Fruit fly (Drosophila melanogaster) whole organism, embryonic: ENCODE data around the gene Setx.

Source experiments
- Atf3 ChIP-seq: fragments of 200-800 bp; sonication (Bioruptor generic); optimal IDR thresholded peaks from 3 replicates; lab custom pipeline; 2016; ENCODE audit warnings: missing biosample characterization, missing genetic modification characterization
- Atf6 ChIP-seq: fragments of 200-800 bp; sonication (Bioruptor generic); IDR thresholded peaks from 2 replicates; pipeline ENCODE4 v1.3.6; 2022; ENCODE audit warnings: missing biosample characterization, missing genetic modification characterization
- B-H2 ChIP-seq: fragments of 200-800 bp; sonication (Bioruptor generic); optimal IDR thresholded peaks from 2 replicates; lab custom pipeline; 2018; ENCODE audit warnings: missing biosample characterization, mild to moderate bottlenecking, missing genetic modification characterization
- Blimp-1 ChIP-seq: fragments of 200-800 bp; sonication (Bioruptor generic); optimal IDR thresholded peaks from 3 replicates; lab custom pipeline; 2018; ENCODE audit warnings: missing biosample characterization, missing genetic modification characterization, mild to moderate bottlenecking, moderate library complexity, missing genetic modification reagents
- CG10147 ChIP-seq: fragments of 200-800 bp; sonication (Bioruptor generic); optimal IDR thresholded peaks from 2 replicates; lab custom pipeline; 2019; ENCODE audit warnings: missing biosample characterization, mild to moderate bottlenecking, missing genetic modification characterization, moderate library complexity
- CG11560 ChIP-seq: fragments of 200-800 bp; sonication (Bioruptor generic); IDR thresholded peaks from 3 replicates; pipeline ENCODE4 v1.3.6; 2022; ENCODE audit warnings: missing biosample characterization, missing genetic modification characterization
- CG12236 ChIP-seq: fragments of 200-800 bp; sonication (Bioruptor generic); optimal IDR thresholded peaks from 2 replicates; lab custom pipeline; 2016; ENCODE audit warnings: missing biosample characterization, missing genetic modification characterization
- CG14710 ChIP-seq: fragments of 200-800 bp; sonication (Bioruptor generic); optimal IDR thresholded peaks from 3 replicates; lab custom pipeline; 2019; ENCODE audit warnings: missing biosample characterization, mild to moderate bottlenecking, missing genetic modification characterization, moderate library complexity
- CG15479 ChIP-seq: fragments of 200-800 bp; sonication (Bioruptor generic); optimal IDR thresholded peaks from 3 replicates; lab custom pipeline; 2019; ENCODE audit warnings: missing biosample characterization, mild to moderate bottlenecking, missing genetic modification characterization, moderate library complexity
- CG17612 ChIP-seq: fragments of 200-800 bp; sonication (Bioruptor generic); IDR thresholded peaks from 2 replicates; pipeline ENCODE4 v1.3.6; 2022; ENCODE audit warnings: missing biosample characterization, missing genetic modification characterization
- CG17802 ChIP-seq: fragments of 200-800 bp; sonication (Bioruptor generic); optimal IDR thresholded peaks from 2 replicates; lab custom pipeline; 2018; ENCODE audit warnings: missing biosample characterization, mild to moderate bottlenecking, missing genetic modification characterization, moderate library complexity
- CG17912 ChIP-seq: fragments of 200-800 bp; sonication (Bioruptor generic); optimal IDR thresholded peaks from 2 replicates; lab custom pipeline; 2018; ENCODE audit warnings: missing biosample characterization, mild to moderate bottlenecking, missing genetic modification characterization
- CG18011 ChIP-seq: fragments of 200-800 bp; sonication (Bioruptor generic); optimal IDR thresholded peaks from 2 replicates; lab custom pipeline; 2017; ENCODE audit warnings: missing biosample characterization, missing genetic modification characterization, mild to moderate bottlenecking, moderate library complexity, missing genotype
- CG31224 ChIP-seq: fragments of 200-800 bp; sonication (Bioruptor generic); IDR thresholded peaks from 2 replicates; pipeline ENCODE4 v1.3.6; 2022; ENCODE audit warnings: missing biosample characterization, missing genetic modification characterization
- CG31441 ChIP-seq: fragments of 200-800 bp; sonication (Bioruptor generic); IDR thresholded peaks from 2 replicates; pipeline ENCODE4 v1.3.6; 2022; ENCODE audit warnings: missing biosample characterization, missing genetic modification characterization
- CG3847 ChIP-seq: fragments of 200-800 bp; sonication (Bioruptor generic); IDR thresholded peaks from 2 replicates; pipeline ENCODE4 v1.3.6; 2022; ENCODE audit warnings: missing biosample characterization, missing genetic modification characterization
- CG42726 ChIP-seq: fragments of 200-800 bp; sonication (Bioruptor generic); IDR thresholded peaks from 2 replicates; pipeline ENCODE4 v1.3.6; 2022; ENCODE audit warnings: missing biosample characterization, missing genetic modification characterization; ENCODE audit not compliant: partially characterized antibody
- CG4820 ChIP-seq: fragments of 200-800 bp; sonication (Bioruptor generic); optimal IDR thresholded peaks from 3 replicates; lab custom pipeline; 2016; ENCODE audit warnings: missing biosample characterization, missing genetic modification characterization
- CG6791 ChIP-seq: fragments of 200-800 bp; sonication (Bioruptor generic); IDR thresholded peaks from 3 replicates; pipeline ENCODE4 v1.3.6; 2022; ENCODE audit warnings: missing biosample characterization, missing genetic modification characterization; ENCODE audit not compliant: partially characterized antibody
- CG6854 ChIP-seq: fragments of 200-800 bp; sonication (Bioruptor generic); optimal IDR thresholded peaks from 3 replicates; lab custom pipeline; 2017; ENCODE audit warnings: missing biosample characterization, mild to moderate bottlenecking, missing genetic modification characterization
- CG8089 ChIP-seq: fragments of 200-800 bp; sonication (Bioruptor generic); optimal IDR thresholded peaks from 3 replicates; lab custom pipeline; 2016; ENCODE audit warnings: missing biosample characterization, missing genetic modification characterization
- CG8765 ChIP-seq: fragments of 200-800 bp; sonication (Bioruptor generic); IDR thresholded peaks from 2 replicates; pipeline ENCODE4 v1.3.6; 2022; ENCODE audit warnings: missing biosample characterization, missing genetic modification characterization
- Chrac-16 ChIP-seq: fragments of 200-800 bp; sonication (Bioruptor generic); optimal IDR thresholded peaks from 3 replicates; lab custom pipeline; 2016; ENCODE audit warnings: missing biosample characterization, missing genetic modification characterization
- CkIIα-i1 ChIP-seq: fragments of 200-800 bp; sonication (Bioruptor generic); IDR thresholded peaks from 2 replicates; pipeline ENCODE4 v1.3.6; 2022; ENCODE audit warnings: missing biosample characterization, missing genetic modification characterization
- Deaf1 ChIP-seq: fragments of 200-800 bp; optimal IDR thresholded peaks from 3 replicates; lab custom pipeline; 2019; ENCODE audit warnings: missing biosample characterization, mild to moderate bottlenecking, missing genetic modification characterization, moderate library complexity
- Fer1 ChIP-seq: fragments of 200-800 bp; sonication (Bioruptor generic); optimal IDR thresholded peaks from 2 replicates; lab custom pipeline; 2017; ENCODE audit warnings: missing biosample characterization, mild to moderate bottlenecking, missing genetic modification characterization
- H2.0 ChIP-seq: fragments of 200-800 bp; sonication (Bioruptor generic); IDR thresholded peaks from 2 replicates; pipeline ENCODE4 v1.3.6; 2022; ENCODE audit warnings: missing biosample characterization, missing genetic modification characterization
- NC2α ChIP-seq: fragments of 200-800 bp; sonication (Bioruptor generic); optimal IDR thresholded peaks from 2 replicates; lab custom pipeline; 2016; ENCODE audit warnings: missing biosample characterization, missing genetic modification characterization
- NK7.1 ChIP-seq: fragments of 200-800 bp; sonication (Bioruptor generic); optimal IDR thresholded peaks from 3 replicates; lab custom pipeline; 2016; ENCODE audit warnings: missing biosample characterization, missing genetic modification characterization
- Side ChIP-seq: fragments of 200-800 bp; sonication (Bioruptor generic); optimal IDR thresholded peaks from 2 replicates; lab custom pipeline; 2016; ENCODE audit warnings: missing biosample characterization, missing genetic modification characterization
- Ssrp ChIP-seq: fragments of 200-800 bp; sonication (Bioruptor generic); optimal IDR thresholded peaks from 2 replicates; lab custom pipeline; 2018; ENCODE audit warnings: missing biosample characterization, mild to moderate bottlenecking, missing genetic modification characterization, moderate library complexity
- bab2 ChIP-seq: fragments of 200-800 bp; sonication (Bioruptor generic); optimal IDR thresholded peaks from 2 replicates; lab custom pipeline; 2016; ENCODE audit warnings: missing biosample characterization, missing genetic modification characterization
- btn ChIP-seq: fragments of 200-800 bp; sonication (Bioruptor generic); optimal IDR thresholded peaks from 2 replicates; lab custom pipeline; 2016; ENCODE audit warnings: missing biosample characterization, missing genetic modification characterization
- disco-r ChIP-seq: fragments of 200-800 bp; sonication (Bioruptor generic); optimal IDR thresholded peaks from 2 replicates; lab custom pipeline; 2016; ENCODE audit warnings: missing biosample characterization, missing genetic modification characterization
- esg ChIP-seq: fragments of 200-800 bp; sonication (Bioruptor generic); conservative IDR thresholded peaks from 2 replicates; pipeline ENCODE4 v1.3.6; 2022; ENCODE audit warnings: missing biosample characterization, missing genetic modification characterization
- gcm2 ChIP-seq: fragments of 200-800 bp; sonication (Bioruptor generic); optimal IDR thresholded peaks from 2 replicates; lab custom pipeline; 2016; ENCODE audit warnings: missing biosample characterization, missing genetic modification characterization
- grau ChIP-seq: fragments of 200-800 bp; optimal IDR thresholded peaks from 3 replicates; lab custom pipeline; 2019; ENCODE audit warnings: missing biosample characterization, mild to moderate bottlenecking, missing genetic modification characterization, moderate library complexity
- hb ChIP-seq: fragments of 200-800 bp; sonication (Bioruptor generic); IDR thresholded peaks from 3 replicates; pipeline ENCODE4 v1.3.6; 2022; ENCODE audit warnings: missing biosample characterization, missing genetic modification characterization; ENCODE audit not compliant: partially characterized antibody
- hkb ChIP-seq, 2 experiments: fragments of 200-800 bp in 1 of 2; fragments of >200 bp in 1 of 2; sonication (Bioruptor generic) in 1 of 2; IDR thresholded peaks in 1 of 2; optimal IDR thresholded peaks in 1 of 2; 2 replicates each; pipeline versions ENCODE4 v1.3.6 to Lab custom; 2017 to 2022; ENCODE audit warnings: missing biosample characterization in 1 of 2, missing genetic modification characterization in 1 of 2
- inv ChIP-seq: fragments of 200-800 bp; sonication (Bioruptor generic); IDR thresholded peaks from 2 replicates; pipeline ENCODE4 v1.3.6; 2022; ENCODE audit warnings: missing biosample characterization, missing genetic modification characterization; ENCODE audit not compliant: partially characterized antibody
- lbe ChIP-seq: fragments of 200-800 bp; sonication (Bioruptor generic); optimal IDR thresholded peaks from 2 replicates; lab custom pipeline; 2016; ENCODE audit warnings: missing biosample characterization, mild to moderate bottlenecking, missing genetic modification characterization
- nerfin-2 ChIP-seq: fragments of 200-800 bp; sonication (Bioruptor generic); IDR thresholded peaks from 2 replicates; pipeline ENCODE4 v1.3.6; 2022; ENCODE audit warnings: missing biosample characterization, missing genetic modification characterization; ENCODE audit not compliant: partially characterized antibody
- schlank ChIP-seq: fragments of 200-800 bp; sonication (Bioruptor generic); optimal IDR thresholded peaks from 2 replicates; lab custom pipeline; 2018; ENCODE audit warnings: missing biosample characterization, mild to moderate bottlenecking, missing genetic modification characterization
- shn ChIP-seq: fragments of 200-800 bp; sonication (Bioruptor generic); optimal IDR thresholded peaks from 3 replicates; lab custom pipeline; 2016; ENCODE audit warnings: missing biosample characterization, missing genetic modification characterization
- so ChIP-seq: fragments of 200-800 bp; sonication (Bioruptor generic); IDR thresholded peaks from 3 replicates; pipeline ENCODE4 v1.3.6; 2022; ENCODE audit warnings: missing biosample characterization, missing genetic modification characterization
- sob ChIP-seq: fragments of 200-800 bp; sonication (Bioruptor generic); IDR thresholded peaks from 2 replicates; pipeline ENCODE4 v1.3.6; 2022; ENCODE audit warnings: missing biosample characterization, missing genetic modification characterization
- sug ChIP-seq: fragments of 200-800 bp; optimal IDR thresholded peaks from 2 replicates; lab custom pipeline; 2019; ENCODE audit warnings: missing biosample characterization, mild to moderate bottlenecking, missing genetic modification characterization, moderate library complexity
- tup ChIP-seq: fragments of 200-800 bp; sonication (Bioruptor generic); optimal IDR thresholded peaks from 2 replicates; lab custom pipeline; 2016; ENCODE audit warnings: missing biosample characterization, mild to moderate bottlenecking, missing genetic modification characterization, moderate library complexity

Gene Setx

DNA sequence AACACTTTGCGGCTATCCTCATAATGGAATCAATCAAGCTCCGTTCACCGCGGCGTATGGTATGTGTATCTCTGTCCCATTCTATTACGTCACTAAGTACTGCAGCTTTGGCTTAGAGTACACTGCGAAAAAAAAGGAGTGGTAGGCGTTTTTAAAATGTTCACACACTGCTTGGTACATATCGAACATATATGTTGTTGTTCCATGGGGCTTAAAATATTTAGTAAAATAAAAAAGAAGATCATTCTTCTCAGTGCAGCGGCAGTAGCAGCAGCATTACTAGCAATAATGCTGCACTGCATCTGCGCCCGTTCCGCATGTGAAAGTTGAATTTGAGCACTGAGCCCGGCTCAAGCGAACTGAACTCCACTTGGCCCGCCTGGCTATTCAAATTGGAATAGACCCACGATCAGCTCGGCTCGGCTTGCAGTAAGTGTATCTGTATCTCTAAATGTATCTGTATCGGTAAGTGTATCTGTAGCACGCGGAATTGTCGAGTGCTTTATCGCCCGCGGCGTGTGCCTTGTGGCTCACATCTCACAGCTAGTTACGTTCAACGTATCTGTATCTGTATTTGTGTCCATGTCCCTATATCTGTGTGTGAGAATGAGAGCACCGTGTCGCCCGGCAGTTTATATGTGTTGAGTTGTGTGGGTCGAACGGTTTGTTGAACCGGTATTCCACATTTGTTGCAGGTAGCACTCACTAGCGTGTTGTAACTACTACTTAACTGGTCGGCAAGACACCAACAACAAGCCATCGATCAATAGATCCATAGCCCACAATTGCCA lies 16.1 kb upstream of the Setx start (continued):
- TF ChIP-seq CkIIα-i1 (no peak), gcm2 (GFP tag; lab: Kevin White, UChicago) (no peak), CG18011 (GFP tag; lab: Kevin White, UChicago) (no peak), CG17612 (no peak), CG3847 (GFP tag; lab: Robert Waterston, UW) (0 out of 2 replicates have a peak, but pooled peaks have one; percentile 32), CG6791 (GFP tag; lab: Robert Waterston, UW) (no peak), H2.0 (GFP tag; lab: Robert Waterston, UW) (peak; percentile 72; the same call in 1 of the 2 replicates), Blimp-1 (GFP tag; lab: Kevin White, UChicago) (peak; percentile 65), nerfin-2 (GFP tag; lab: Robert Waterston, UW) (no peak), sob (GFP tag; lab: Robert Waterston, UW) (peak; percentile 46; the same call in 1 of the 2 replicates), CG31441 (GFP tag; lab: Robert Waterston, UW) (peak; percentile 61), so (GFP tag; lab: Robert Waterston, UW) (peak; percentile 65; the same call in 1 of the 3 replicates), CG42726 (GFP tag; lab: Robert Waterston, UW) (no peak), hb (no peak), NC2α (GFP tag; lab: Kevin White, UChicago) (peak; percentile 10), CG10147 (GFP tag; lab: Kevin White, UChicago) (no peak), NK7.1 (GFP tag; lab: Kevin White, UChicago) (no peak), bab2 (GFP tag; lab: Kevin White, UChicago) (peak; percentile 54), CG4820 (GFP tag; lab: Kevin White, UChicago) (peak; percentile 56), CG6854 (GFP tag; lab: Kevin White, UChicago) (no peak), B-H2 (GFP tag; lab: Kevin White, UChicago) (no peak), Atf6 (no peak), Chrac-16 (peak; percentile 4), grau (peak; percentile 56), sug (no peak), CG8765 (GFP tag; lab: Robert Waterston, UW) (no peak), inv (no peak), CG17912 (GFP tag; lab: Kevin White, UChicago) (no peak), shn (GFP tag; lab: Kevin White, UChicago) (no peak), CG31224 (GFP tag; lab: Robert Waterston, UW) (no peak), Ssrp (peak; percentile 56), Deaf1 (no peak), Atf3 (GFP tag; lab: Kevin White, UChicago) (peak; percentile 54), CG12236 (GFP tag; lab: Kevin White, UChicago) (peak; percentile 28), schlank (tag; lab: Kevin White, UChicago) (no peak), CG11560 (no peak), btn (peak; percentile 36), esg (GFP tag; lab: Robert Waterston, UW) (peak; percentile 54; the same call in 1 of the 2 replicates), hkb (optimal IDR thresholded peaks at IDR 0.05; lab: Kevin White, UChicago) (no peak), hkb (GFP tag; IDR thresholded peaks at IDR 0.05; lab: Robert Waterston, UW) (peak; percentile 76), CG15479 (no peak), CG17802 (tag; lab: Kevin White, UChicago) (no peak), Fer1 (peak; percentile 48), disco-r (no peak), tup (GFP tag; lab: Kevin White, UChicago) (no peak), lbe (GFP tag; lab: Kevin White, UChicago) (no peak), CG8089 (peak; percentile 22), Side (GFP tag; lab: Kevin White, UChicago) (peak; percentile 26), CG14710 (peak; percentile 29)
